Fruit fly (Drosophila melanogaster): ENCODE measurements around the gene CG9147.

CG9147 gene

DNA sequence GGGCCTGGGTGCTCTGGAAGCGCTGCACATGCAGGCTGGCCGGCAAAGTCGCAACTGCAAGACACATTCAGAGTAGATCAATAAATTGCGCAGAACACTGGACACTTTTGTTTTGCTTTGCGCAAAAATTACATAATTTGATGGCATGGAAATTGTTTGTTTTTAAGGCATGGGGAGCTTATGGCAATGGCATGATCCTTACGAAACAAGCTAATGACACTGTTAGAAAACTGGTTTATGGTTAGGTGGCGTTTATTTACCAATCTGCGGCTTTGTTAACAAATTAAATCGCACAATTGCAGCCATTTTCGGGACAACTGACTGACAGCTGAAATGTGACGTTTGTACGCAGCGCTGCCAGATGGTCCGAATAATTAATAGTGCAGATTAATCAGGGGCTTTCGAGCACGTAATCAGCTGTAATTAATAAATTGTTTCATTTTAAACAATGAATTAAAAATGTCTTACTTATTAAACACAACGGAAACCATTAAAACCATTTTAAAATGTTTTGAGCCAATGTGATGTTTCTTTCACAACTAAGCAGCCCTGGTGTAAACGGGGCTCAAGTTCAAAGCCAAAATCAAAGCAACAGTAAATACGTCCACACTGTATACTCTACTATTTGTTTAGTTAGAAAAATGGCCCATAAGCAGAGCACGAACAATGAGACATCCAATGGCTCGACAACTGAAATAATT, 3.3 kb upstream of the CG9147 start, which contains the start of the genes ND-51 and CG13994 (continued):
- TF ChIP-seq BEAF-32 (GFP tag; optimal IDR thresholded peaks at IDR 0.05): peak; percentile 58
- peak; percentile 99 for TF ChIP-seq Ets65A (GFP tag)
- TF ChIP-seq ATbp (GFP tag; optimal IDR thresholded peaks at IDR 0.05): no peak
- peak; percentile 80 for TF ChIP-seq lmd (GFP tag; IDR thresholded peaks at IDR 0.05)
- peak; percentile 78 for TF ChIP-seq repo (GFP tag; optimal IDR thresholded peaks at IDR 0.05)
- peak; percentile 55; the same call in 1 of the 2 replicates for TF ChIP-seq dimm (GFP tag; IDR thresholded peaks at IDR 0.05)
- TF ChIP-seq p53 (GFP tag; optimal IDR thresholded peaks at IDR 0.05): peak; percentile 72
- peak; percentile 57 for TF ChIP-seq Lhr (GFP tag; optimal IDR thresholded peaks at IDR 0.05)
- peak; percentile 85 for TF ChIP-seq NFAT (GFP tag; IDR thresholded peaks at IDR 0.05)
- TF ChIP-seq CG11456 (GFP tag; IDR thresholded peaks at IDR 0.05): peak; percentile 86
- TF ChIP-seq CG32772 (GFP tag; IDR thresholded peaks at IDR 0.05): peak; percentile 71
- TF ChIP-seq Dip2 (GFP tag; IDR thresholded peaks at IDR 0.05): no peak
- peak; percentile 70 for TF ChIP-seq Oaz (GFP tag; IDR thresholded peaks at IDR 0.05)
- peak; percentile 83 for TF ChIP-seq CG15269 (tag; optimal IDR thresholded peaks at IDR 0.05)
- TF ChIP-seq Sin3A (optimal IDR thresholded peaks at IDR 0.05): peak; percentile 87
- peak; percentile 69 for TF ChIP-seq CG30431 (GFP tag; optimal IDR thresholded peaks at IDR 0.05)
- peak; percentile 70 for TF ChIP-seq CG18764 (GFP tag; optimal IDR thresholded peaks at IDR 0.05)
- peak; percentile 83 for TF ChIP-seq CG15696 (tag; optimal IDR thresholded peaks at IDR 0.05)
- peak; percentile 88 for TF ChIP-seq Rfx (GFP tag; IDR thresholded peaks at IDR 0.05)
- TF ChIP-seq ara (GFP tag; IDR thresholded peaks at IDR 0.05): peak; percentile 74
- TF ChIP-seq seq (GFP tag; IDR thresholded peaks at IDR 0.05): peak; percentile 42; the same call in 1 of the 2 replicates
- peak; percentile 77 for TF ChIP-seq CG33213 (GFP tag; optimal IDR thresholded peaks at IDR 0.05)
- TF ChIP-seq Lpt (GFP tag; optimal IDR thresholded peaks at IDR 0.05): no peak
- peak; percentile 71 for TF ChIP-seq CG10209 (GFP tag; optimal IDR thresholded peaks at IDR 0.05)
- peak; percentile 100 for TF ChIP-seq CG17802 (tag; optimal IDR thresholded peaks at IDR 0.05)
- TF ChIP-seq croc (GFP tag; conservative IDR thresholded peaks at IDR 0.05): peak; percentile 69
- peak; percentile 60 for TF ChIP-seq emc (GFP tag; optimal IDR thresholded peaks at IDR 0.05)
- peak; percentile 77 for TF ChIP-seq Drgx (GFP tag; IDR thresholded peaks at IDR 0.05)
- peak; percentile 71 for TF ChIP-seq CG18476 (GFP tag; optimal IDR thresholded peaks at IDR 0.05)
- TF ChIP-seq CG6765 (GFP tag; optimal IDR thresholded peaks at IDR 0.05): no peak
- no peak for TF ChIP-seq nerfin-2 (GFP tag; IDR thresholded peaks at IDR 0.05; ENCODE audit: partially characterized antibody)
- peak; percentile 83 for TF ChIP-seq CG15601 (tag; optimal IDR thresholded peaks at IDR 0.05)
- TF ChIP-seq CG15479 (GFP tag; optimal IDR thresholded peaks at IDR 0.05): peak; percentile 50
- peak; percentile 76 for TF ChIP-seq eyg (GFP tag; optimal IDR thresholded peaks at IDR 0.05)
- TF ChIP-seq Ets97D (GFP tag; optimal IDR thresholded peaks at IDR 0.05): peak; percentile 93
- TF ChIP-seq sisA (GFP tag; IDR thresholded peaks at IDR 0.05): peak; percentile 86
- peak; percentile 45 for TF ChIP-seq ac (GFP tag; optimal IDR thresholded peaks at IDR 0.05)
- TF ChIP-seq CG9817 (tag; optimal IDR thresholded peaks at IDR 0.05): peak; percentile 87
- peak; percentile 71 for TF ChIP-seq klu (GFP tag; IDR thresholded peaks at IDR 0.05)
- TF ChIP-seq CG2129 (GFP tag; IDR thresholded peaks at IDR 0.05; ENCODE audit: partially characterized antibody): 0 out of 2 replicates have a peak, but pooled peaks have one; percentile 11
- TF ChIP-seq gsb-n (tag; optimal IDR thresholded peaks at IDR 0.05): no peak
- TF ChIP-seq pb (GFP tag; optimal IDR thresholded peaks at IDR 0.05): peak; percentile 73
- TF ChIP-seq gsb (GFP tag; IDR thresholded peaks at IDR 0.05): peak; percentile 50; the same call in 1 of the 2 replicates
- no peak for TF ChIP-seq TFAM (GFP tag; optimal IDR thresholded peaks at IDR 0.05)
- TF ChIP-seq CG6854 (GFP tag; optimal IDR thresholded peaks at IDR 0.05): no peak
- TF ChIP-seq CG12744 (GFP tag; optimal IDR thresholded peaks at IDR 0.05): peak; percentile 76
- TF ChIP-seq CG15073 (GFP tag; optimal IDR thresholded peaks at IDR 0.05): no peak
- peak; percentile 64; the same call in 2 of the 3 replicates for TF ChIP-seq Optix (GFP tag; IDR thresholded peaks at IDR 0.05)
- TF ChIP-seq CG6254 (GFP tag; optimal IDR thresholded peaks at IDR 0.05): peak; percentile 63
- TF ChIP-seq CG18599 (GFP tag; optimal IDR thresholded peaks at IDR 0.05): peak; percentile 86

Measured in whole organism, embryonic.